Fruit fly (Drosophila melanogaster) whole organism, pupa: ENCODE results near the gene Arf1.

Source experiments
- CG10348 ChIP-seq: fragments of 200-800 bp; sonication (Bioruptor generic); IDR thresholded peaks from 2 replicates; pipeline ENCODE4 v1.3.6; 2022; ENCODE audit warnings: missing biosample characterization, missing genetic modification characterization
- CG12605 ChIP-seq: fragments of 200-800 bp; sonication (Bioruptor generic); IDR thresholded peaks from 2 replicates; pipeline ENCODE4 v1.3.6; 2022; ENCODE audit warnings: missing biosample characterization, missing genetic modification characterization
- CG13204 ChIP-seq: fragments of 200-800 bp; sonication (Bioruptor generic); optimal IDR thresholded peaks from 2 replicates; lab custom pipeline; 2018; ENCODE audit warnings: missing biosample characterization, mild to moderate bottlenecking, missing genetic modification characterization, moderate library complexity
- CG14655 ChIP-seq: fragments of 200-800 bp; sonication (Bioruptor generic); optimal IDR thresholded peaks from 3 replicates; lab custom pipeline; 2017; ENCODE audit warnings: mild to moderate bottlenecking, missing biosample characterization, missing genetic modification reagents, missing genetic modification characterization
- CG15710 ChIP-seq: fragments of 200-800 bp; sonication (Bioruptor generic); optimal IDR thresholded peaks from 2 replicates; lab custom pipeline; 2018; ENCODE audit warnings: missing biosample characterization, mild to moderate bottlenecking, missing genetic modification characterization, moderate library complexity
- CG17806 ChIP-seq: fragments of 200-800 bp; sonication (Bioruptor generic); optimal IDR thresholded peaks from 2 replicates; lab custom pipeline; 2018; ENCODE audit warnings: missing biosample characterization, mild to moderate bottlenecking, missing genetic modification characterization, moderate library complexity
- CG32121 ChIP-seq: fragments of 200-800 bp; sonication (Bioruptor generic); IDR thresholded peaks from 2 replicates; pipeline ENCODE4 v1.3.6; 2022; ENCODE audit warnings: missing biosample characterization, missing genetic modification characterization
- CG34367 ChIP-seq: fragments of 200-800 bp; sonication (Bioruptor generic); optimal IDR thresholded peaks from 2 replicates; lab custom pipeline; 2018; ENCODE audit warnings: missing biosample characterization, mild to moderate bottlenecking, missing genetic modification characterization
- CG4496 ChIP-seq: fragments of 200-800 bp; sonication (Bioruptor generic); IDR thresholded peaks from 3 replicates; pipeline ENCODE4 v1.3.6; 2022; ENCODE audit warnings: missing biosample characterization, missing genetic modification characterization
- CG8159 ChIP-seq: fragments of 200-800 bp; sonication (Bioruptor generic); optimal IDR thresholded peaks from 3 replicates; lab custom pipeline; 2018; ENCODE audit warnings: missing biosample characterization, mild to moderate bottlenecking, missing genetic modification characterization, moderate library complexity
- CG8301 ChIP-seq: fragments of 200-800 bp; sonication (Bioruptor generic); optimal IDR thresholded peaks from 2 replicates; lab custom pipeline; 2018; ENCODE audit warnings: missing biosample characterization, mild to moderate bottlenecking, missing genetic modification characterization
- CG9948 ChIP-seq: fragments of 200-800 bp; sonication (Bioruptor generic); optimal IDR thresholded peaks from 2 replicates; lab custom pipeline; 2018; ENCODE audit warnings: missing biosample characterization, mild to moderate bottlenecking, missing genetic modification characterization, moderate library complexity
- D1 ChIP-seq: fragments of 200-800 bp; sonication (Bioruptor generic); optimal IDR thresholded peaks from 2 replicates; lab custom pipeline; 2018; ENCODE audit warnings: missing biosample characterization, mild to moderate bottlenecking, missing genetic modification characterization, moderate library complexity
- EcR ChIP-seq: fragments of 200-800 bp; sonication (Bioruptor generic); optimal IDR thresholded peaks from 3 replicates; lab custom pipeline; 2019; ENCODE audit warnings: missing biosample characterization, missing genetic modification characterization, mild to moderate bottlenecking, moderate library complexity, missing genetic modification reagents
- Ets98B ChIP-seq: fragments of 200-800 bp; sonication (Bioruptor generic); IDR thresholded peaks from 2 replicates; pipeline ENCODE4 v1.3.6; 2022; ENCODE audit warnings: missing biosample characterization, missing genetic modification characterization
- Pif1A ChIP-seq: fragments of 200-800 bp; sonication (Bioruptor generic); optimal IDR thresholded peaks from 3 replicates; lab custom pipeline; 2016; ENCODE audit warnings: missing biosample characterization, missing genetic modification characterization
- Pif1B ChIP-seq: fragments of 200-800 bp; sonication (Bioruptor generic); optimal IDR thresholded peaks from 3 replicates; lab custom pipeline; 2016; ENCODE audit warnings: missing biosample characterization, missing genetic modification characterization
- Snoo ChIP-seq: fragments of 200-800 bp; sonication (Bioruptor generic); optimal IDR thresholded peaks from 3 replicates; lab custom pipeline; 2017; ENCODE audit warnings: missing biosample characterization, mild to moderate bottlenecking, missing genetic modification characterization, inconsistent platforms
- fd96Ca ChIP-seq: fragments of 200-800 bp; sonication (Bioruptor generic); IDR thresholded peaks from 3 replicates; pipeline ENCODE4 v1.3.6; 2022; ENCODE audit warnings: missing biosample characterization, missing genetic modification characterization
- gl ChIP-seq: fragments of 200-800 bp; sonication (Bioruptor generic); optimal IDR thresholded peaks from 2 replicates; lab custom pipeline; 2018; ENCODE audit warnings: missing biosample characterization, mild to moderate bottlenecking, missing genetic modification characterization
- rn ChIP-seq: fragments of 200-800 bp; sonication (Bioruptor generic); IDR thresholded peaks from 2 replicates; pipeline ENCODE4 v1.3.6; 2022; ENCODE audit warnings: missing biosample characterization, missing genetic modification characterization

Arf1 gene

dm6 chr3L:22848940-22849339 is 23.1 kb downstream of the Arf1 start:
- no peak for TF ChIP-seq CG34367
- TF ChIP-seq CG4496: 0 out of 3 replicates have a peak, but pooled peaks have one; percentile 45
- peak; percentile 64 for TF ChIP-seq EcR (GFP tag; lab: Kevin White, UChicago)
- TF ChIP-seq CG10348 (GFP tag; lab: Robert Waterston, UW): no peak
- no peak for TF ChIP-seq CG13204 (GFP tag; lab: Kevin White, UChicago)
- TF ChIP-seq, all 21 proteins: peak for 2

dm6 chr3L:22847679-22848118 is 24.3 kb downstream of the Arf1 start:
- TF ChIP-seq CG14655 (GFP tag; lab: Kevin White, UChicago): no peak
- no peak for TF ChIP-seq CG15710 (tag; lab: Kevin White, UChicago)
- TF ChIP-seq Pif1A (GFP tag; lab: Kevin White, UChicago): no peak
- no peak for TF ChIP-seq Pif1B (GFP tag; lab: Kevin White, UChicago)
- no peak for TF ChIP-seq CG32121 (GFP tag; lab: Robert Waterston, UW)
- peak; percentile 11 for TF ChIP-seq CG8159 (tag; lab: Kevin White, UChicago)
- peak; percentile 3 for TF ChIP-seq Snoo (tag; lab: Kevin White, UChicago)
- peak; percentile 64 for TF ChIP-seq gl (tag; lab: Kevin White, UChicago)
- TF ChIP-seq Ets98B (GFP tag; lab: Robert Waterston, UW): peak; percentile 26; the same call in 1 of the 2 replicates
- no peak for TF ChIP-seq CG9948
- no peak for TF ChIP-seq CG10348 (GFP tag; lab: Robert Waterston, UW)
- 0 out of 3 replicates have a peak, but pooled peaks have one; percentile 27 for TF ChIP-seq fd96Ca (GFP tag; lab: Robert Waterston, UW)
- no peak for TF ChIP-seq rn (GFP tag; lab: Robert Waterston, UW)
- peak; percentile 24 for TF ChIP-seq CG13204 (GFP tag; lab: Kevin White, UChicago)
- no peak for TF ChIP-seq D1 (tag; lab: Kevin White, UChicago)
- TF ChIP-seq CG12605: peak; percentile 33; the same call in 1 of the 2 replicates
- TF ChIP-seq CG34367: no peak
- TF ChIP-seq CG17806 (tag; lab: Kevin White, UChicago): no peak
- TF ChIP-seq EcR (GFP tag; lab: Kevin White, UChicago): peak; percentile 16
- TF ChIP-seq CG4496: 0 out of 3 replicates have a peak, but pooled peaks have one; percentile 41
- TF ChIP-seq CG8301 (tag; lab: Kevin White, UChicago): no peak

dm6 chr3L:22843094-22843493 is 28.9 kb downstream of the Arf1 start:
- TF ChIP-seq CG12605: no peak
- TF ChIP-seq EcR (GFP tag; lab: Kevin White, UChicago): no peak
- no peak for TF ChIP-seq gl (tag; lab: Kevin White, UChicago)
- TF ChIP-seq CG14655 (GFP tag; lab: Kevin White, UChicago): no peak
- no peak for TF ChIP-seq CG8159 (tag; lab: Kevin White, UChicago)
- no peak for TF ChIP-seq rn (GFP tag; lab: Robert Waterston, UW)
- no peak for TF ChIP-seq CG15710 (tag; lab: Kevin White, UChicago)
- no peak for TF ChIP-seq CG13204 (GFP tag; lab: Kevin White, UChicago)
- TF ChIP-seq CG9948: no peak
- no peak for TF ChIP-seq CG8301 (tag; lab: Kevin White, UChicago)
- TF ChIP-seq Pif1B (GFP tag; lab: Kevin White, UChicago): no peak
- TF ChIP-seq D1 (tag; lab: Kevin White, UChicago): no peak
- TF ChIP-seq CG4496: no peak
- no peak for TF ChIP-seq Pif1A (GFP tag; lab: Kevin White, UChicago)
- TF ChIP-seq fd96Ca (GFP tag; lab: Robert Waterston, UW): no peak
- TF ChIP-seq CG32121 (GFP tag; lab: Robert Waterston, UW): no peak
- TF ChIP-seq Snoo (tag; lab: Kevin White, UChicago): no peak
- no peak for TF ChIP-seq CG10348 (GFP tag; lab: Robert Waterston, UW)

- TF ChIP-seq CG34367: peak; percentile 37
- peak; percentile 47 for TF ChIP-seq Ets98B (GFP tag; lab: Robert Waterston, UW)
- peak; percentile 63 for TF ChIP-seq CG14655 (GFP tag; lab: Kevin White, UChicago)
- peak; percentile 76 for TF ChIP-seq gl (tag; lab: Kevin White, UChicago)
- peak; percentile 33 for TF ChIP-seq CG9948
- peak; percentile 46 for TF ChIP-seq Pif1B (GFP tag; lab: Kevin White, UChicago)
- TF ChIP-seq CG8301 (tag; lab: Kevin White, UChicago): peak; percentile 39
- TF ChIP-seq CG32121 (GFP tag; lab: Robert Waterston, UW): no peak; the same call in 1 of the 2 replicates
- no peak for TF ChIP-seq CG10348 (GFP tag; lab: Robert Waterston, UW)
- peak; percentile 97 for TF ChIP-seq CG13204 (GFP tag; lab: Kevin White, UChicago)
- peak; percentile 18 for TF ChIP-seq CG17806 (tag; lab: Kevin White, UChicago)
- peak; percentile 56 for TF ChIP-seq CG4496
- peak; percentile 98 for TF ChIP-seq EcR (GFP tag; lab: Kevin White, UChicago)
- TF ChIP-seq CG12605: peak; percentile 7; the same call in 1 of the 2 replicates
- TF ChIP-seq CG15710 (tag; lab: Kevin White, UChicago): peak; percentile 63
- TF ChIP-seq CG8159 (tag; lab: Kevin White, UChicago): peak; percentile 55
- no peak for TF ChIP-seq D1 (tag; lab: Kevin White, UChicago)
- TF ChIP-seq Pif1A (GFP tag; lab: Kevin White, UChicago): peak; percentile 45
- peak; percentile 46; the same call in 1 of the 2 replicates for TF ChIP-seq rn (GFP tag; lab: Robert Waterston, UW)
- TF ChIP-seq fd96Ca (GFP tag; lab: Robert Waterston, UW): peak; percentile 56; the same call in 1 of the 3 replicates
- TF ChIP-seq Snoo (tag; lab: Kevin White, UChicago): peak; percentile 46
Measured at dm6 chr3L:22839726-22840228, 32.3 kb downstream of the Arf1 start.

- TF ChIP-seq CG9948: no peak
- no peak for TF ChIP-seq CG12605
- TF ChIP-seq CG8301 (tag; lab: Kevin White, UChicago): no peak
- TF ChIP-seq Ets98B (GFP tag; lab: Robert Waterston, UW): no peak
- no peak for TF ChIP-seq Pif1B (GFP tag; lab: Kevin White, UChicago)
- TF ChIP-seq CG4496: no peak
- TF ChIP-seq CG10348 (GFP tag; lab: Robert Waterston, UW): no peak
- no peak for TF ChIP-seq gl (tag; lab: Kevin White, UChicago)
- TF ChIP-seq rn (GFP tag; lab: Robert Waterston, UW): no peak
- TF ChIP-seq CG17806 (tag; lab: Kevin White, UChicago): no peak
- TF ChIP-seq fd96Ca (GFP tag; lab: Robert Waterston, UW): no peak
- TF ChIP-seq CG32121 (GFP tag; lab: Robert Waterston, UW): no peak
- TF ChIP-seq CG14655 (GFP tag; lab: Kevin White, UChicago): no peak
- TF ChIP-seq CG34367: no peak
- TF ChIP-seq CG8159 (tag; lab: Kevin White, UChicago): no peak
- TF ChIP-seq CG13204 (GFP tag; lab: Kevin White, UChicago): no peak
- no peak for TF ChIP-seq Pif1A (GFP tag; lab: Kevin White, UChicago)
Measured at dm6 chr3L:22839243-22839642, 32.8 kb downstream of the Arf1 start.
